Worm (Caenorhabditis elegans) whole organism, early embryonic: ENCODE data around the gene ZK688.4.

Experiments
- aly-1 ChIP-seq: sonication (generic microtip); optimal IDR thresholded peaks from 2 replicates; lab custom pipeline; 2016; ENCODE audit warnings: missing genetic modification characterization, missing compliant biosample characterization
- ama-1 ChIP-seq: fragments of 150-350 bp; optimal IDR thresholded peaks from 2 replicates; lab custom pipeline; 2014
- ceh-13 ChIP-seq: fragments of 200-800 bp; sonication (Bioruptor generic); optimal IDR thresholded peaks from 2 replicates; lab custom pipeline; 2018; ENCODE audit warnings: mild to moderate bottlenecking, missing genetic modification characterization, missing compliant biosample characterization
- ceh-36 ChIP-seq: sonication (generic microtip); optimal IDR thresholded peaks from 2 replicates; lab custom pipeline; 2016; ENCODE audit warnings: missing genetic modification characterization, inconsistent platforms, missing compliant biosample characterization
- ets-7 ChIP-seq: sonication (generic microtip); optimal IDR thresholded peaks from 2 replicates; lab custom pipeline; 2016; ENCODE audit warnings: missing genotype, missing genetic modification characterization, missing compliant biosample characterization
- flt-1 ChIP-seq: fragments of 200-800 bp; sonication (Bioruptor generic); IDR thresholded peaks from 2 replicates; pipeline ENCODE4 v1.3.6; 2022; ENCODE audit warnings: missing genetic modification characterization, missing compliant biosample characterization
- hmg-4 ChIP-seq: fragments of 200-800 bp; sonication (Bioruptor generic); optimal IDR thresholded peaks from 2 replicates; lab custom pipeline; 2018; ENCODE audit warnings: mild to moderate bottlenecking, missing genetic modification characterization, missing compliant biosample characterization
- hnd-1 ChIP-seq: sonication (generic microtip); optimal IDR thresholded peaks from 2 replicates; lab custom pipeline; 2016; ENCODE audit warnings: missing genetic modification characterization, missing compliant biosample characterization
- scrt-1 ChIP-seq: fragments of 200-800 bp; sonication (Bioruptor generic); IDR thresholded peaks from 2 replicates; pipeline ENCODE4 v1.3.6; 2022; ENCODE audit warnings: missing genetic modification characterization, missing compliant biosample characterization
- sea-1 ChIP-seq: fragments of 200-800 bp; sonication (Bioruptor generic); conservative IDR thresholded peaks from 2 replicates; pipeline ENCODE4 v1.3.6; 2022; ENCODE audit warnings: missing genetic modification characterization, missing compliant biosample characterization
- tbx-37 ChIP-seq: fragments of 200-800 bp; sonication (Bioruptor generic); conservative IDR thresholded peaks from 2 replicates; pipeline ENCODE4 v1.3.6; 2022; ENCODE audit warnings: missing genetic modification reagents, missing genetic modification characterization, missing compliant biosample characterization
- tra-4 ChIP-seq: sonication (generic microtip); optimal IDR thresholded peaks from 2 replicates; lab custom pipeline; 2017; ENCODE audit warnings: missing genetic modification characterization, missing compliant biosample characterization

ce11 chrIII:7924821-7925220 lies 30.0 kb downstream of the ZK688.4 start, which contains the start of gene tag-250:
- TF ChIP-seq tra-4 = no peak
- TF ChIP-seq ceh-36 (tag; lab: Kevin White, UChicago) = no peak
- no peak for TF ChIP-seq scrt-1 (GFP tag; lab: Robert Waterston, UW)
- TF ChIP-seq flt-1 = no peak
- TF ChIP-seq hnd-1 (tag; lab: Kevin White, UChicago) = no peak
- no peak for TF ChIP-seq ama-1 (lab: Kevin White, UChicago)
- no peak for TF ChIP-seq ceh-13
- no peak for TF ChIP-seq ets-7
- TF ChIP-seq aly-1 (tag; lab: Kevin White, UChicago) = no peak
- no peak for TF ChIP-seq hmg-4 (GFP tag; lab: Kevin White, UChicago)
- no peak for TF ChIP-seq tbx-37 (GFP tag; lab: Robert Waterston, UW)
- TF ChIP-seq sea-1 = no peak
